Worm (Caenorhabditis elegans): Measurements from ENCODE around the gene T02B11.3.

DNA sequence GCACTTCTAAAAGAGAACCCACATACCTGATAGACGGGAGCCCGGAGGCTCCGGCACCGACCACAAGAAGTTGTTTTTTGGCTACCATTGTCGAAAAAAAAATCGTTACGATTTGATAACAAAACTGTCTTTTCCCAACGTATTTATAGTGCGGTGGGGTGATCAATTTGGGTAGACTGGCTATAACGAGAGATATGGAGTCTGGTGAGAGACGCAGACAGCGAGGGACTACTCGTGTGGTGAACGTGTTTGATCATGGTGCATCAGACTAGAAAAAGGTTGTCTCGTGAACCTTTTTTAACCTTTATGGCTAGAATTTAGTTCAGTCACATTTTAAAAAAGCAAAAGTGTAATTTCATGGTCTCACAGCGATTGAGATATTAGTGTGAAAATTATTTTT is 36.8 kb upstream of the T02B11.3 start, which contains the start of gene fmo-5:
- TF ChIP-seq unc-62 (GFP tag; optimal IDR thresholded peaks at IDR 0.05) (no peak), elt-2 (tag; optimal IDR thresholded peaks at IDR 0.05) (peak; percentile 59), tbx-2 (tag; optimal IDR thresholded peaks at IDR 0.05) (no peak), nhr-12 (tag; optimal IDR thresholded peaks at IDR 0.05) (no peak), nhr-76 (tag; optimal IDR thresholded peaks at IDR 0.05) (peak; percentile 31), ama-1 (optimal IDR thresholded peaks at IDR 0.05) (no peak), egl-27 (tag; optimal IDR thresholded peaks at IDR 0.05) (no peak), snpc-4 (tag; optimal IDR thresholded peaks at IDR 0.05) (no peak), nhr-23 (tag; optimal IDR thresholded peaks at IDR 0.05) (peak; percentile 10), ztf-11 (tag; optimal IDR thresholded peaks at IDR 0.05) (no peak), ZK546.5 (tag; optimal IDR thresholded peaks at IDR 0.05) (no peak), nhr-25 (tag; optimal IDR thresholded peaks at IDR 0.05) (peak; percentile 30), nhr-237 (tag; optimal IDR thresholded peaks at IDR 0.05) (no peak), zag-1 (tag; optimal IDR thresholded peaks at IDR 0.05) (no peak)
